Worm (Caenorhabditis elegans): ENCODE measurements around the gene K05F1.1.

Gene K05F1.1

ce11 chrII:5827364-5827763, 26.2 kb downstream of the K05F1.1 start, which contains the start of gene tbc-2:
Gene tbc-2, minus strand, starts transcription at chrII:5827443.
- no peak for TF ChIP-seq him-1 (tag; optimal IDR thresholded peaks at IDR 0.05)
- TF ChIP-seq W03F9.2 (tag; optimal IDR thresholded peaks at IDR 0.05) = no peak
- no peak for TF ChIP-seq dao-5 (tag; optimal IDR thresholded peaks at IDR 0.05)

ce11 chrII:5828486-5828885, 27.3 kb downstream of the K05F1.1 start, which contains the start of gene ZK1248.11:
Gene ZK1248.11, minus strand, starts transcription at chrII:5828586.
- TF ChIP-seq W03F9.2 (tag; optimal IDR thresholded peaks at IDR 0.05) (no peak), dao-5 (tag; optimal IDR thresholded peaks at IDR 0.05) (no peak), him-1 (tag; optimal IDR thresholded peaks at IDR 0.05) (no peak)

- TF ChIP-seq W03F9.2 (tag; optimal IDR thresholded peaks at IDR 0.05) (no peak), dao-5 (tag; optimal IDR thresholded peaks at IDR 0.05) (no peak), him-1 (tag; optimal IDR thresholded peaks at IDR 0.05) (no peak)
These were observed 28.8 kb downstream of the K05F1.1 start, which contains the start of gene col-74 for ce11 chrII:5829940-5830424. Gene col-74, plus strand, starts transcription at chrII:5830374.

ce11 chrII:5831373-5831772, 30.2 kb downstream of the K05F1.1 start:
- TF ChIP-seq dao-5 (tag; optimal IDR thresholded peaks at IDR 0.05) = no peak

ce11 chrII:5833136-5833535, 32.0 kb downstream of the K05F1.1 start, which contains the start of gene gtap-1:
Gene gtap-1, minus strand, starts transcription at chrII:5833236.
- TF ChIP-seq dao-5 (tag; optimal IDR thresholded peaks at IDR 0.05) (no peak), him-1 (tag; optimal IDR thresholded peaks at IDR 0.05) (no peak), W03F9.2 (tag; optimal IDR thresholded peaks at IDR 0.05) (no peak)

ce11 chrII:5835146-5835545, 34.0 kb downstream of the K05F1.1 start:
- TF ChIP-seq W03F9.2 (tag; optimal IDR thresholded peaks at IDR 0.05) = no peak
- TF ChIP-seq him-1 (tag; optimal IDR thresholded peaks at IDR 0.05) = no peak
- TF ChIP-seq dao-5 (tag; optimal IDR thresholded peaks at IDR 0.05) = no peak

ce11 chrII:5836153-5836719, 35.1 kb downstream of the K05F1.1 start, which contains the start of gene fzo-1:
Gene fzo-1, minus strand, starts transcription at chrII:5836203.
- no peak for TF ChIP-seq dao-5 (tag; optimal IDR thresholded peaks at IDR 0.05)
- TF ChIP-seq W03F9.2 (tag; optimal IDR thresholded peaks at IDR 0.05) = peak; percentile 34

ce11 chrII:5838453-5838852, 37.3 kb downstream of the K05F1.1 start, which contains the start of gene ZK1248.15:
Gene ZK1248.15, minus strand, starts transcription at chrII:5838553.
- TF ChIP-seq him-1 (tag; optimal IDR thresholded peaks at IDR 0.05) (no peak), dao-5 (tag; optimal IDR thresholded peaks at IDR 0.05) (no peak), W03F9.2 (tag; optimal IDR thresholded peaks at IDR 0.05) (no peak)

ce11 chrII:5839227-5839626, 38.0 kb downstream of the K05F1.1 start, which contains the start of gene ZK1248.19:
Gene ZK1248.19, minus strand, starts transcription at chrII:5839414.
- peak; percentile 38 for TF ChIP-seq W03F9.2 (tag; optimal IDR thresholded peaks at IDR 0.05)
- no peak for TF ChIP-seq dao-5 (tag; optimal IDR thresholded peaks at IDR 0.05)

ce11 chrII:5841053-5841547, 39.9 kb downstream of the K05F1.1 start, which contains the start of gene lec-5:
Gene lec-5, minus strand, starts transcription at chrII:5841103.
- TF ChIP-seq W03F9.2 (tag; optimal IDR thresholded peaks at IDR 0.05) (no peak), dao-5 (tag; optimal IDR thresholded peaks at IDR 0.05) (no peak), him-1 (tag; optimal IDR thresholded peaks at IDR 0.05) (no peak)

- TF ChIP-seq dao-5 (tag; optimal IDR thresholded peaks at IDR 0.05) (no peak), W03F9.2 (tag; optimal IDR thresholded peaks at IDR 0.05) (no peak), him-1 (tag; optimal IDR thresholded peaks at IDR 0.05) (no peak)
These were observed 40.7 kb downstream of the K05F1.1 start, which contains the start of gene nep-25 for ce11 chrII:5841866-5842265. Gene nep-25, plus strand, starts transcription at chrII:5842240.

- TF ChIP-seq him-1 (tag; optimal IDR thresholded peaks at IDR 0.05) (peak; percentile 99), dao-5 (tag; optimal IDR thresholded peaks at IDR 0.05) (peak; percentile 92), W03F9.2 (tag; optimal IDR thresholded peaks at IDR 0.05) (peak; percentile 97)
These were observed 43.5 kb downstream of the K05F1.1 start for ce11 chrII:5844694-5845129.

- no peak for TF ChIP-seq W03F9.2 (tag; optimal IDR thresholded peaks at IDR 0.05)
- TF ChIP-seq dao-5 (tag; optimal IDR thresholded peaks at IDR 0.05) = no peak
These were observed 44.3 kb downstream of the K05F1.1 start, which contains the start of the genes ZK1248.17 and H41C03.3 for ce11 chrII:5845441-5845840. Gene ZK1248.17, minus strand, starts transcription at chrII:5845541. Gene H41C03.3, plus strand, starts transcription at chrII:5845777.

- no peak for TF ChIP-seq dao-5 (tag; optimal IDR thresholded peaks at IDR 0.05)
- no peak for TF ChIP-seq him-1 (tag; optimal IDR thresholded peaks at IDR 0.05)
- TF ChIP-seq W03F9.2 (tag; optimal IDR thresholded peaks at IDR 0.05) = no peak
These were observed 45.0 kb downstream of the K05F1.1 start for ce11 chrII:5846181-5846580.
